Fruit fly (Drosophila melanogaster): ENCODE measurements around the gene CG18787.

CG18787 gene

DNA sequence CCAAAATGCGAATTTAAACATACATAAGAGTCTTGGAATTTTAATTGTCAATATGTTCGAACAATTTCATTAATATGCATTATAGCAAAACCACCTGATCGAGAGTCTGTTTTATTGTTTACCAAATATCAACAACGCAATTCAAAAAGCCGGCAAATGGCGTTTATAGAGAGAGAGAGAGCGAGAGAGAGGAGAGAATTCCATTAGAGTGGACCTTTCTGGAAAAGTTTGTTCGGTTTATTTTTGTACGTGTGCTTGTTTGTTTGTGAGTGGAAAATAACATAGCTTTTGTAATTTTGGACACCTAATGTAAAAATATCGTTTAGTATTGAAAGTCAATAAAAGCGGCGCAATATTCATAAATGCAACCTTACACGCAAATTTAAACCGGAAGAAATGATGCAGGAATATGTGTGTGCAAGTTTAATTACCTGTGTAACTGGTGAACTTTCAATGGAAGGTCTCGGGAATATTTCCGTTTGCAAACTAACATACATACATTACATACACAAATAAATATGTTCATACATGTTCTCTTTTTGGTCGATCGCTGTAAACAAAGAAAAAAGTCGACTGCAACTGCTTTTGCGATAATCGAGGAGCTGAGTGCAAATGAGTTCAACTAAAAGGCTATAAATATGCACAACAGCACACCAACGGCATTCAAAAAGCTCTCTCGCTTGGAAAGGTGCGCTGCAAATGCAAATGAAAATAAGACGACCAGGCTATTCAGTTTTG lies 45.6 kb upstream of the CG18787 start, which contains the start of gene CG6785 (continued):
- TF ChIP-seq CG12219 (GFP tag; optimal IDR thresholded peaks at IDR 0.05) (peak; percentile 88), Elba2 (GFP tag; optimal IDR thresholded peaks at IDR 0.05) (no peak), maf-S (GFP tag; optimal IDR thresholded peaks at IDR 0.05) (peak; percentile 66), Dp (GFP tag; optimal IDR thresholded peaks at IDR 0.05) (peak; percentile 18), ind (GFP tag; optimal IDR thresholded peaks at IDR 0.05) (peak; percentile 2), CG32532 (GFP tag; IDR thresholded peaks at IDR 0.05) (peak; percentile 38; the same call in 1 of the 2 replicates), CG16815 (GFP tag; optimal IDR thresholded peaks at IDR 0.05) (no peak), sens (GFP tag) (peak; percentile 99), CG10267 (tag; optimal IDR thresholded peaks at IDR 0.05) (peak; percentile 64), nerfin-1 (tag; optimal IDR thresholded peaks at IDR 0.05) (peak; percentile 80), CG8281 (tag; optimal IDR thresholded peaks at IDR 0.05) (peak; percentile 69), CG43689 (GFP tag; IDR thresholded peaks at IDR 0.05) (no peak), CG30431 (GFP tag; optimal IDR thresholded peaks at IDR 0.05) (peak; percentile 19), Kr (GFP tag; optimal IDR thresholded peaks at IDR 0.05) (peak; percentile 59), klu (GFP tag; IDR thresholded peaks at IDR 0.05) (no peak), cas (GFP tag; IDR thresholded peaks at IDR 0.05) (no peak), unc-4 (GFP tag; IDR thresholded peaks at IDR 0.05; ENCODE audit: partially characterized antibody) (0 out of 2 replicates have a peak, but pooled peaks have one; percentile 17), CG4328 (GFP tag; optimal IDR thresholded peaks at IDR 0.05) (peak; percentile 80), slp2 (GFP tag; optimal IDR thresholded peaks at IDR 0.05) (peak; percentile 74), D19A (tag; optimal IDR thresholded peaks at IDR 0.05) (peak; percentile 67), bbx (GFP tag; IDR thresholded peaks at IDR 0.05; ENCODE audit: partially characterized antibody) (no peak), ranshi (GFP tag; IDR thresholded peaks at IDR 0.05) (peak; percentile 67; the same call in 1 of the 2 replicates), h (optimal IDR thresholded peaks at IDR 0.05) (no peak), az2 (GFP tag; optimal IDR thresholded peaks at IDR 0.05) (peak; percentile 72), zen (tag; optimal IDR thresholded peaks at IDR 0.05) (peak; percentile 9), CG11695 (GFP tag; IDR thresholded peaks at IDR 0.05) (peak; percentile 71), CG11560 (tag; IDR thresholded peaks at IDR 0.05) (no peak), row (GFP tag; IDR thresholded peaks at IDR 0.05) (0 out of 3 replicates have a peak, but pooled peaks have one; percentile 47), disco-r (GFP tag; optimal IDR thresholded peaks at IDR 0.05) (peak; percentile 87), Rfx (GFP tag; IDR thresholded peaks at IDR 0.05) (peak; percentile 42; the same call in 1 of the 2 replicates), CG4282 (GFP tag; optimal IDR thresholded peaks at IDR 0.05) (peak; percentile 64), Mrtf (GFP tag; IDR thresholded peaks at IDR 0.05) (no peak), CG10321 (GFP tag; IDR thresholded peaks at IDR 0.05) (peak; percentile 54), ase (GFP tag; IDR thresholded peaks at IDR 0.05) (no peak), ATbp (GFP tag; optimal IDR thresholded peaks at IDR 0.05) (peak; percentile 98), CG8478 (optimal IDR thresholded peaks at IDR 0.05) (no peak), run (tag; optimal IDR thresholded peaks at IDR 0.05) (peak; percentile 88), crc (GFP tag; optimal IDR thresholded peaks at IDR 0.05) (peak; percentile 83), dm (GFP tag; optimal IDR thresholded peaks at IDR 0.05) (peak; percentile 55), H2.0 (GFP tag; IDR thresholded peaks at IDR 0.05) (no peak), schlank (tag; optimal IDR thresholded peaks at IDR 0.05) (peak; percentile 84), CG6254 (GFP tag; optimal IDR thresholded peaks at IDR 0.05) (peak; percentile 82), mld (GFP tag; IDR thresholded peaks at IDR 0.05; ENCODE audit: partially characterized antibody) (no peak), CG12155 (GFP tag; optimal IDR thresholded peaks at IDR 0.05) (peak; percentile 58), ttk (GFP tag; IDR thresholded peaks at IDR 0.05) (no peak), CG9609 (GFP tag; optimal IDR thresholded peaks at IDR 0.05) (peak; percentile 52), CG11456 (GFP tag; IDR thresholded peaks at IDR 0.05) (peak; percentile 65; the same call in 2 of the 3 replicates), CG1647 (GFP tag; optimal IDR thresholded peaks at IDR 0.05) (peak; percentile 75), Abd-B (GFP tag; optimal IDR thresholded peaks at IDR 0.05) (no peak), Oaz (GFP tag; IDR thresholded peaks at IDR 0.05) (no peak), Fer3 (tag; optimal IDR thresholded peaks at IDR 0.05) (peak; percentile 76)

Measured in whole organism, embryonic.